Fruit fly (Drosophila melanogaster): Measurements from ENCODE around the gene CG6664.

DNA sequence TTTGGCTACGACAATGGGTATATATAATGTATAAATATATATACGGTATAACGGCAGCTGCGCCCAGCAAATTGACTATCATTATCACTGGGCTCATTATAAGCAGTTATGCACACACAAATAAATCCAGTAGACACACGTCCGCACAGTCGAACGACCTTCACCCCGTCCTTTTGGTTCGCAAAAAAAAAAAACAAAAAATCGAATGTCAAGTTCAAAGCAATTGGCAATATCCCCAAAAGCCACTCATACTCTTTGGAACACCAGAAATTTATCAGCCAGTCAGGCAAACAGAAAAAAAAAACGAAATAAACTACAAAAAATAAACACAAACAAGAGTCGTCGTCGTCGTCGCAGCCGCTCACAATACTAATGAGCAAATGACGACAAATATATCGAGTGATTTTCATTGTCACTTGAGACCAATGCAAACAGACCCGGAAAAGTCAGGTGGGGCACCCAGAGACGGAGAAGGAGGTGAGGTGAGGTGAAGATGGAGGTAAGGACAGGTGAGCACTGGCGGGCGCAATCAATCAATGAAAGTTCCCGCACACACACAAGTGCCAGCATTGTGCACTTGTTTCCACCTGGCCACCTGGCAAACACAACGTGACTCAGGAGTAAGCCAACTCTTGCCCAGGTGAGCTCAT, 11.1 kb downstream of the CG6664 start:
- no peak for TF ChIP-seq CG9948 (tag; optimal IDR thresholded peaks at IDR 0.05)
- TF ChIP-seq CG15710 (tag; optimal IDR thresholded peaks at IDR 0.05): peak; percentile 30
- no peak for TF ChIP-seq Pif1B (GFP tag; optimal IDR thresholded peaks at IDR 0.05)
- no peak for TF ChIP-seq CG13204 (GFP tag; optimal IDR thresholded peaks at IDR 0.05)
- TF ChIP-seq CG17806 (tag; optimal IDR thresholded peaks at IDR 0.05): peak; percentile 17

Measured in whole organism, pupa.